Fruit fly (Drosophila melanogaster) whole organism, embryonic: ENCODE measurements around the gene Bap111.

ENCODE experiments used
- C15 ChIP-seq: fragments of 200-800 bp; sonication (Bioruptor generic); IDR thresholded peaks from 3 replicates; pipeline ENCODE4 v1.3.6; 2022; ENCODE audit warnings: missing biosample characterization, missing genetic modification characterization
- CG11723 ChIP-seq: fragments of 200-800 bp; sonication (Bioruptor generic); optimal IDR thresholded peaks from 2 replicates; lab custom pipeline; 2017; ENCODE audit warnings: missing biosample characterization, mild to moderate bottlenecking, missing genetic modification characterization
- CG13894 ChIP-seq: fragments of 200-800 bp; sonication (Bioruptor generic); optimal IDR thresholded peaks from 3 replicates; lab custom pipeline; 2018; ENCODE audit warnings: missing biosample characterization, mild to moderate bottlenecking, missing genetic modification characterization, moderate library complexity
- CG3065 ChIP-seq: fragments of 200-800 bp; sonication (Bioruptor generic); optimal IDR thresholded peaks from 2 replicates; lab custom pipeline; 2016; ENCODE audit warnings: missing biosample characterization, missing genetic modification characterization
- CG3847 ChIP-seq: fragments of 200-800 bp; sonication (Bioruptor generic); IDR thresholded peaks from 2 replicates; pipeline ENCODE4 v1.3.6; 2022; ENCODE audit warnings: missing biosample characterization, missing genetic modification characterization
- CG6654 ChIP-seq: fragments of 200-800 bp; sonication (Bioruptor generic); optimal IDR thresholded peaks from 2 replicates; lab custom pipeline; 2017; ENCODE audit warnings: missing biosample characterization, mild to moderate bottlenecking, missing genetic modification characterization
- Meics ChIP-seq: fragments of 200-800 bp; sonication (Bioruptor generic); optimal IDR thresholded peaks from 2 replicates; lab custom pipeline; 2017; ENCODE audit warnings: missing biosample characterization, mild to moderate bottlenecking, missing genetic modification characterization
- Myb ChIP-seq: fragments of 200-800 bp; sonication (Bioruptor generic); optimal IDR thresholded peaks from 2 replicates; lab custom pipeline; 2016; ENCODE audit warnings: missing biosample characterization, missing genetic modification characterization
- ato ChIP-seq: fragments of 200-800 bp; sonication (Bioruptor generic); IDR thresholded peaks from 2 replicates; pipeline ENCODE4 v1.3.6; 2022; ENCODE audit warnings: missing biosample characterization, missing genetic modification characterization; ENCODE audit not compliant: partially characterized antibody
- btn ChIP-seq: fragments of 200-800 bp; sonication (Bioruptor generic); optimal IDR thresholded peaks from 2 replicates; lab custom pipeline; 2016; ENCODE audit warnings: missing biosample characterization, missing genetic modification characterization
- gcm ChIP-seq: fragments of 200-800 bp; sonication (Bioruptor generic); optimal IDR thresholded peaks from 2 replicates; lab custom pipeline; 2019; ENCODE audit warnings: missing biosample characterization, mild to moderate bottlenecking, missing genetic modification characterization, moderate library complexity
- ham ChIP-seq: fragments of 200-800 bp; sonication (Bioruptor generic); IDR thresholded peaks from 2 replicates; pipeline ENCODE4 v1.3.6; 2022; ENCODE audit warnings: missing biosample characterization, missing genetic modification characterization
- mld ChIP-seq: fragments of 200-800 bp; sonication (Bioruptor generic); IDR thresholded peaks from 3 replicates; pipeline ENCODE4 v1.3.6; 2022; ENCODE audit warnings: missing biosample characterization, missing genetic modification characterization; ENCODE audit not compliant: partially characterized antibody
- sd ChIP-seq: fragments of 200-800 bp; sonication (Bioruptor generic); optimal IDR thresholded peaks from 3 replicates; lab custom pipeline; 2018; ENCODE audit warnings: missing biosample characterization, mild to moderate bottlenecking, missing genetic modification characterization, moderate library complexity

DNA sequence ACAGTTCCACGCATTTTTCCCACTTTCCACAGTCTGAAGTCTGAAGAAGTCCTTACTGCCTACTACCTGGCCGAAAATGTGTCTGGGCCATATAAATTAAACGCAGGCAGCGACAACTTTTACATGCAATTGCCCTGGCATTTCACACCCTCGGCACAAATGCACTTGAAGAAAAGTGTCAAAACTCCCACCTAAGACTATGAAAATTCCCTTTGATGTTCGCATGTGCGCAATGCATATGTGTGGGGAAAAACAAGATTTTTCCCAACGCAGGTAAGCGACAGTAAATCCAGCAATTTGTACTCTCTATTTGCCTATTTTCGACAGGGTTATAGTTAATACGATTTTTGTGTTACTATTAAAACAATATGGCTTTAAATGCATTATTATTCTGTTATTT is 19.7 kb upstream of the Bap111 start:
- TF ChIP-seq mld (GFP tag; lab: Robert Waterston, UW), result no peak
- TF ChIP-seq ham, result no peak
- TF ChIP-seq gcm (GFP tag; lab: Kevin White, UChicago), result no peak
- no peak for TF ChIP-seq sd (tag; lab: Kevin White, UChicago)
- no peak for TF ChIP-seq C15 (GFP tag; lab: Robert Waterston, UW)
- TF ChIP-seq ato (GFP tag; lab: Robert Waterston, UW), result no peak
- TF ChIP-seq CG3065 (GFP tag; lab: Kevin White, UChicago), result no peak
- no peak for TF ChIP-seq CG3847 (GFP tag; lab: Robert Waterston, UW)
- TF ChIP-seq btn, result no peak
- TF ChIP-seq Myb (GFP tag; lab: Kevin White, UChicago), result no peak
- TF ChIP-seq Meics (GFP tag; lab: Kevin White, UChicago), result no peak
- no peak for TF ChIP-seq CG6654 (GFP tag; lab: Kevin White, UChicago)
- no peak for TF ChIP-seq CG11723 (GFP tag; lab: Kevin White, UChicago)
- TF ChIP-seq CG13894 (tag; lab: Kevin White, UChicago), result no peak
